Fruit fly (Drosophila melanogaster) whole organism, adult: ENCODE data around the gene Plzf.

ENCODE experiments used
- CG12768 ChIP-seq: fragments of 200-800 bp; sonication (Bioruptor generic); optimal IDR thresholded peaks from 2 replicates; lab custom pipeline; 2017; ENCODE audit warnings: missing biosample characterization, missing genetic modification characterization, mild to moderate bottlenecking, moderate library complexity, missing genetic modification reagents
- CG33017 ChIP-seq: fragments of 200-800 bp; sonication (Bioruptor generic); optimal IDR thresholded peaks from 2 replicates; lab custom pipeline; 2018; ENCODE audit warnings: missing biosample characterization, mild to moderate bottlenecking, missing genetic modification characterization, moderate library complexity
- CG5204 ChIP-seq: fragments of 200-800 bp; sonication (Bioruptor generic); optimal IDR thresholded peaks from 2 replicates; lab custom pipeline; 2016; ENCODE audit warnings: missing biosample characterization, missing genetic modification characterization
- CG7045 ChIP-seq: fragments of 200-800 bp; sonication (Bioruptor generic); optimal IDR thresholded peaks from 2 replicates; lab custom pipeline; 2017; ENCODE audit warnings: missing biosample characterization, mild to moderate bottlenecking, missing genetic modification characterization
- Crg-1 ChIP-seq: fragments of 200-800 bp; sonication (Bioruptor generic); optimal IDR thresholded peaks from 2 replicates; lab custom pipeline; 2016; ENCODE audit warnings: missing biosample characterization, missing genetic modification characterization
- cic ChIP-seq: fragments of 200-800 bp; sonication (Bioruptor generic); optimal IDR thresholded peaks from 2 replicates; lab custom pipeline; 2017; ENCODE audit warnings: missing biosample characterization, mild to moderate bottlenecking, missing genetic modification characterization, moderate library complexity

- TF ChIP-seq CG12768 (GFP tag; lab: Kevin White, UChicago) (no peak), CG33017 (tag; lab: Kevin White, UChicago) (no peak), Crg-1 (GFP tag; lab: Kevin White, UChicago) (no peak), CG7045 (GFP tag; lab: Kevin White, UChicago) (no peak), CG5204 (GFP tag; lab: Kevin White, UChicago) (no peak), cic (GFP tag; lab: Kevin White, UChicago) (no peak)
Observed at dm6 chr2L:12066617-12067251, 18.0 kb upstream of the Plzf start, which contains the start of gene firl.
